Fruit fly (Drosophila melanogaster): Measurements from ENCODE around the gene CG4836.

DNA sequence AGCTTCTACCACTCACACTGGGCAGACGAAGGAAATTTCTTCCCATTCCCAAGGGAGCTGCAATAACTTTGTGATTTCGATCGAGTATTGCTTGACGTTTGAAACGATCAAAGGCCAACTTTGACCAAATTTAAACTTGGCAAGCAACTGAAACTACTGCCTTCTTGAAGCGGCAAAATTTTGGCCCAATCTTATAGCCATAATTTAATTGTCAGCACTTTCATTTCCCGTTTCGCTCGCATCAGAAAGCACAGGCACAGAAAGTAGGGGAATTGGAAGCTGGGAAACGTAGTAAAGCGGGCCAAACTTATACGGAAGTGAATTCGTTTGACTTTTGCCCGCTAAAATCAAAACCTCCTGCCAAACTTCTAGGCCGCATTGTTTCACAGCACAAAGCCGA is 46.0 kb downstream of the CG4836 start, which contains the start of gene CG4390:
- TF ChIP-seq Sin3A (optimal IDR thresholded peaks at IDR 0.05) (no peak), insv (optimal IDR thresholded peaks at IDR 0.05) (no peak), psq (optimal IDR thresholded peaks at IDR 0.05) (no peak), ttk (optimal IDR thresholded peaks at IDR 0.05) (no peak)

Data from Kc167 (cell line).